Fruit fly (Drosophila melanogaster) whole organism, embryonic: ENCODE results near the gene CG10274.

ENCODE experiments used
- ATbp ChIP-seq: fragments of 200-800 bp; sonication (Bioruptor generic); optimal IDR thresholded peaks from 2 replicates; lab custom pipeline; 2017; ENCODE audit warnings: missing biosample characterization, mild to moderate bottlenecking, missing genetic modification characterization, missing genetic modification reagents
- Asciz ChIP-seq: fragments of 200-800 bp; sonication (Bioruptor generic); optimal IDR thresholded peaks from 2 replicates; lab custom pipeline; 2017; ENCODE audit warnings: missing biosample characterization, mild to moderate bottlenecking, missing genetic modification characterization, missing genetic modification reagents
- CG10209 ChIP-seq: fragments of 200-800 bp; sonication (Bioruptor generic); optimal IDR thresholded peaks from 3 replicates; lab custom pipeline; 2017; ENCODE audit warnings: missing biosample characterization, mild to moderate bottlenecking, missing genetic modification characterization, missing genetic modification reagents
- CG10462 ChIP-seq: fragments of 200-800 bp; sonication (Bioruptor generic); optimal IDR thresholded peaks from 2 replicates; lab custom pipeline; 2016; ENCODE audit warnings: missing biosample characterization, missing genetic modification characterization
- CG11093 ChIP-seq: fragments of 200-800 bp; sonication (Bioruptor generic); IDR thresholded peaks from 3 replicates; pipeline ENCODE4 v1.3.6; 2022; ENCODE audit warnings: missing biosample characterization, missing genetic modification characterization
- CG11247 ChIP-seq: fragments of 200-800 bp; sonication (Bioruptor generic); IDR thresholded peaks from 2 replicates; pipeline ENCODE4 v1.3.6; 2022; ENCODE audit warnings: missing biosample characterization, missing genetic modification characterization
- CG12391 ChIP-seq: fragments of 200-800 bp; sonication (Bioruptor generic); optimal IDR thresholded peaks from 3 replicates; lab custom pipeline; 2018; ENCODE audit warnings: missing biosample characterization, mild to moderate bottlenecking, missing genetic modification characterization, moderate library complexity
- CG12769 ChIP-seq: fragments of 200-800 bp; sonication (Bioruptor generic); optimal IDR thresholded peaks from 2 replicates; lab custom pipeline; 2019; ENCODE audit warnings: missing biosample characterization, mild to moderate bottlenecking, missing genetic modification characterization, moderate library complexity
- CG13287 ChIP-seq: fragments of 200-800 bp; sonication (Bioruptor generic); IDR thresholded peaks from 2 replicates; pipeline ENCODE4 v1.3.6; 2022; ENCODE audit warnings: missing biosample characterization, missing genetic modification characterization; ENCODE audit not compliant: partially characterized antibody
- CG17385 ChIP-seq: fragments of 200-800 bp; sonication (Bioruptor generic); optimal IDR thresholded peaks from 3 replicates; lab custom pipeline; 2018; ENCODE audit warnings: missing biosample characterization, mild to moderate bottlenecking, missing genetic modification characterization
- CG17802 ChIP-seq: fragments of 200-800 bp; sonication (Bioruptor generic); optimal IDR thresholded peaks from 2 replicates; lab custom pipeline; 2018; ENCODE audit warnings: missing biosample characterization, mild to moderate bottlenecking, missing genetic modification characterization, moderate library complexity
- CG1792 ChIP-seq: fragments of 200-800 bp; sonication (Bioruptor generic); optimal IDR thresholded peaks from 2 replicates; lab custom pipeline; 2016; ENCODE audit warnings: missing biosample characterization, missing genetic modification characterization
- CG2202 ChIP-seq: fragments of 200-800 bp; sonication (Bioruptor generic); optimal IDR thresholded peaks from 2 replicates; lab custom pipeline; 2018; ENCODE audit warnings: missing biosample characterization, mild to moderate bottlenecking, missing genetic modification characterization
- CG2875 ChIP-seq: fragments of 200-800 bp; sonication (Bioruptor generic); optimal IDR thresholded peaks from 2 replicates; lab custom pipeline; 2017; ENCODE audit warnings: missing biosample characterization, mild to moderate bottlenecking, missing genetic modification characterization, missing genetic modification reagents
- CG3065 ChIP-seq: fragments of 200-800 bp; sonication (Bioruptor generic); optimal IDR thresholded peaks from 2 replicates; lab custom pipeline; 2016; ENCODE audit warnings: missing biosample characterization, missing genetic modification characterization
- CG3407 ChIP-seq: fragments of 200-800 bp; sonication (Bioruptor generic); optimal IDR thresholded peaks from 2 replicates; lab custom pipeline; 2018; ENCODE audit warnings: missing biosample characterization, mild to moderate bottlenecking, missing genetic modification characterization
- CG4854 ChIP-seq: fragments of 200-800 bp; sonication (Bioruptor generic); optimal IDR thresholded peaks from 2 replicates; lab custom pipeline; 2016; ENCODE audit warnings: missing biosample characterization, missing genetic modification characterization, inconsistent platforms
- CG6272 ChIP-seq: fragments of 200-800 bp; sonication (Bioruptor generic); IDR thresholded peaks from 2 replicates; pipeline ENCODE4 v1.3.6; 2022; ENCODE audit warnings: missing biosample characterization, missing genetic modification characterization
- CG6791 ChIP-seq: fragments of 200-800 bp; sonication (Bioruptor generic); IDR thresholded peaks from 3 replicates; pipeline ENCODE4 v1.3.6; 2022; ENCODE audit warnings: missing biosample characterization, missing genetic modification characterization; ENCODE audit not compliant: partially characterized antibody
- CG6854 ChIP-seq: fragments of 200-800 bp; sonication (Bioruptor generic); optimal IDR thresholded peaks from 3 replicates; lab custom pipeline; 2017; ENCODE audit warnings: missing biosample characterization, mild to moderate bottlenecking, missing genetic modification characterization
- CG7963 ChIP-seq: fragments of 200-800 bp; sonication (Bioruptor generic); IDR thresholded peaks from 3 replicates; pipeline ENCODE4 v1.3.6; 2022; ENCODE audit warnings: missing biosample characterization, missing genetic modification characterization; ENCODE audit not compliant: partially characterized antibody
- CG8089 ChIP-seq: fragments of 200-800 bp; sonication (Bioruptor generic); optimal IDR thresholded peaks from 3 replicates; lab custom pipeline; 2016; ENCODE audit warnings: missing biosample characterization, missing genetic modification characterization
- CG8290 ChIP-seq, 3 experiments: fragments of 200-800 bp; sonication (Bioruptor generic); optimal IDR thresholded peaks; 2 replicates each; lab custom pipeline; 2016 to 2019; ENCODE audit warnings: missing biosample characterization in 3 of 3, missing genetic modification characterization in 3 of 3, mild to moderate bottlenecking in 2 of 3, moderate library complexity in 1 of 3
- CHES-1-like ChIP-seq: fragments of 200-800 bp; sonication (Bioruptor generic); optimal IDR thresholded peaks from 2 replicates; lab custom pipeline; 2016; ENCODE audit warnings: missing biosample characterization, missing genetic modification characterization
- CoRest ChIP-seq: fragments of 200-800 bp; sonication (Bioruptor generic); optimal IDR thresholded peaks from 3 replicates; lab custom pipeline; 2018; ENCODE audit warnings: missing biosample characterization, mild to moderate bottlenecking, missing genetic modification characterization, moderate library complexity
- Dll ChIP-seq: fragments of 200-800 bp; sonication (Bioruptor generic); IDR thresholded peaks from 4 replicates; pipeline ENCODE4 v1.3.6; 2022; ENCODE audit warnings: missing biosample characterization, missing genetic modification characterization; ENCODE audit not compliant: partially characterized antibody
- H2.0 ChIP-seq: fragments of 200-800 bp; sonication (Bioruptor generic); IDR thresholded peaks from 2 replicates; pipeline ENCODE4 v1.3.6; 2022; ENCODE audit warnings: missing biosample characterization, missing genetic modification characterization
- Hsf ChIP-seq: fragments of 200-800 bp; sonication (Bioruptor generic); optimal IDR thresholded peaks from 3 replicates; lab custom pipeline; 2016; ENCODE audit warnings: missing biosample characterization, missing genetic modification characterization
- Med ChIP-seq: fragments of 200-800 bp; sonication (Bioruptor generic); peaks from one replicate; lab custom pipeline; 2016; ENCODE audit warnings: missing biosample characterization, missing genetic modification characterization, mild to moderate bottlenecking, inconsistent platforms, moderate library complexity
- NC2β ChIP-seq: fragments of 200-800 bp; sonication (Bioruptor generic); optimal IDR thresholded peaks from 2 replicates; lab custom pipeline; 2016; ENCODE audit warnings: missing biosample characterization, missing genetic modification characterization
- Ssrp ChIP-seq: fragments of 200-800 bp; sonication (Bioruptor generic); optimal IDR thresholded peaks from 2 replicates; lab custom pipeline; 2018; ENCODE audit warnings: missing biosample characterization, mild to moderate bottlenecking, missing genetic modification characterization, moderate library complexity
- ac ChIP-seq: fragments of 200-800 bp; sonication (Bioruptor generic); optimal IDR thresholded peaks from 3 replicates; lab custom pipeline; 2017; ENCODE audit warnings: missing biosample characterization, mild to moderate bottlenecking, missing genetic modification characterization
- ara ChIP-seq: fragments of 200-800 bp; sonication (Bioruptor generic); IDR thresholded peaks from 2 replicates; pipeline ENCODE4 v1.3.6; 2022; ENCODE audit warnings: missing biosample characterization, missing genetic modification characterization
- ash1 ChIP-seq: fragments of 200-800 bp; sonication (Bioruptor generic); optimal IDR thresholded peaks from 2 replicates; lab custom pipeline; 2018; ENCODE audit warnings: missing biosample characterization, mild to moderate bottlenecking, missing genetic modification characterization
- cas ChIP-seq: fragments of 200-800 bp; sonication (Bioruptor generic); IDR thresholded peaks from 2 replicates; pipeline ENCODE4 v1.3.6; 2022; ENCODE audit warnings: missing biosample characterization, missing genetic modification characterization
- corto ChIP-seq: fragments of 200-800 bp; sonication (Bioruptor generic); optimal IDR thresholded peaks from 2 replicates; lab custom pipeline; 2016; ENCODE audit warnings: missing biosample characterization, mild to moderate bottlenecking, missing genetic modification characterization, moderate library complexity
- cwo ChIP-seq: fragments of 200-800 bp; sonication (Bioruptor generic); optimal IDR thresholded peaks from 3 replicates; lab custom pipeline; 2017; ENCODE audit warnings: missing biosample characterization, missing genetic modification characterization, mild to moderate bottlenecking, moderate library complexity, missing genetic modification reagents
- disco-r ChIP-seq: fragments of 200-800 bp; sonication (Bioruptor generic); optimal IDR thresholded peaks from 2 replicates; lab custom pipeline; 2016; ENCODE audit warnings: missing biosample characterization, missing genetic modification characterization
- dmrt11E ChIP-seq: fragments of 200-800 bp; sonication (Bioruptor generic); optimal IDR thresholded peaks from 3 replicates; lab custom pipeline; 2018; ENCODE audit warnings: missing biosample characterization, mild to moderate bottlenecking, missing genetic modification characterization, moderate library complexity
- klu ChIP-seq: fragments of 200-800 bp; sonication (Bioruptor generic); IDR thresholded peaks from 2 replicates; pipeline ENCODE4 v1.3.6; 2022; ENCODE audit warnings: missing biosample characterization, missing genetic modification characterization
- knrl ChIP-seq: fragments of 200-800 bp; sonication (Bioruptor generic); IDR thresholded peaks from 3 replicates; pipeline ENCODE4 v1.3.6; 2022; ENCODE audit warnings: missing biosample characterization, missing genetic modification characterization; ENCODE audit not compliant: partially characterized antibody
- mam ChIP-seq: fragments of 200-800 bp; sonication (Bioruptor generic); optimal IDR thresholded peaks from 3 replicates; lab custom pipeline; 2016; ENCODE audit warnings: missing biosample characterization, missing genetic modification characterization
- mirr ChIP-seq: fragments of 200-800 bp; sonication (Bioruptor generic); optimal IDR thresholded peaks from 3 replicates; lab custom pipeline; 2018; ENCODE audit warnings: missing biosample characterization, mild to moderate bottlenecking, missing genetic modification characterization
- nmo ChIP-seq: fragments of 200-800 bp; sonication (Bioruptor generic); optimal IDR thresholded peaks from 2 replicates; lab custom pipeline; 2018; ENCODE audit warnings: missing biosample characterization, mild to moderate bottlenecking, missing genetic modification characterization, moderate library complexity
- oc ChIP-seq: fragments of 200-800 bp; sonication (Bioruptor generic); optimal IDR thresholded peaks from 2 replicates; lab custom pipeline; 2018; ENCODE audit warnings: missing biosample characterization, mild to moderate bottlenecking, missing genetic modification characterization, moderate library complexity
- ranshi ChIP-seq: fragments of 200-800 bp; sonication (Bioruptor generic); IDR thresholded peaks from 2 replicates; pipeline ENCODE4 v1.3.6; 2022; ENCODE audit warnings: missing biosample characterization, missing genetic modification characterization
- sens-2 ChIP-seq: fragments of 200-800 bp; sonication (Bioruptor generic); IDR thresholded peaks from 2 replicates; pipeline ENCODE4 v1.3.6; 2022; ENCODE audit warnings: missing biosample characterization, missing genetic modification characterization
- stwl ChIP-seq: fragments of 200-800 bp; sonication (Bioruptor generic); optimal IDR thresholded peaks from 3 replicates; lab custom pipeline; 2018; ENCODE audit warnings: missing biosample characterization, mild to moderate bottlenecking, missing genetic modification characterization, moderate library complexity
- unpg ChIP-seq: fragments of 200-800 bp; sonication (Bioruptor generic); optimal IDR thresholded peaks from 3 replicates; lab custom pipeline; 2018; ENCODE audit warnings: missing biosample characterization, mild to moderate bottlenecking, missing genetic modification characterization, moderate library complexity

CG10274 gene

dm6 chr3L:6139924-6140574, 41.6 kb downstream of the CG10274 start, which contains the start of gene Cpr65Av (continued):
- TF ChIP-seq cas (GFP tag; lab: Robert Waterston, UW), result no peak
- TF ChIP-seq CG10462 (GFP tag; lab: Kevin White, UChicago), result no peak
- TF ChIP-seq CG12769, result no peak
- TF ChIP-seq knrl (GFP tag; lab: Robert Waterston, UW), result no peak
- TF ChIP-seq H2.0 (GFP tag; lab: Robert Waterston, UW), result no peak
- no peak for TF ChIP-seq Ssrp (tag; lab: Kevin White, UChicago)
- no peak for TF ChIP-seq ac (GFP tag; lab: Kevin White, UChicago)
- TF ChIP-seq nmo (GFP tag; lab: Kevin White, UChicago), result no peak
- peak; percentile 22 for TF ChIP-seq oc
- TF ChIP-seq CG8290 (GFP tag; optimal IDR thresholded peaks at IDR 0.05; lab: Kevin White, UChicago), result no peak
- peak in 1 of 2 experiments; percentile 40 for TF ChIP-seq CG8290 (tag; optimal IDR thresholded peaks at IDR 0.05; lab: Kevin White, UChicago)
- peak; percentile 10 for TF ChIP-seq CG10209 (GFP tag; lab: Kevin White, UChicago)
- TF ChIP-seq CG17385 (GFP tag; lab: Kevin White, UChicago), result peak; percentile 2
- TF ChIP-seq Asciz (GFP tag; lab: Kevin White, UChicago), result peak; percentile 33
- TF ChIP-seq CHES-1-like (GFP tag; lab: Kevin White, UChicago), result no peak
- peak; percentile 62 for TF ChIP-seq ATbp (GFP tag; lab: Kevin White, UChicago)
- TF ChIP-seq CG3065 (GFP tag; lab: Kevin White, UChicago), result no peak
- TF ChIP-seq ara (GFP tag; lab: Robert Waterston, UW), result no peak
- peak; percentile 28 for TF ChIP-seq mirr (GFP tag; lab: Kevin White, UChicago)
- TF ChIP-seq Hsf (GFP tag; lab: Kevin White, UChicago), result no peak
- no peak for TF ChIP-seq mam
- TF ChIP-seq corto (GFP tag; lab: Kevin White, UChicago), result no peak
- peak; percentile 26 for TF ChIP-seq CG3407 (GFP tag; lab: Kevin White, UChicago)
- peak; percentile 52 for TF ChIP-seq Med (GFP tag; lab: Kevin White, UChicago)
- no peak for TF ChIP-seq CG13287 (GFP tag; lab: Robert Waterston, UW)
- no peak for TF ChIP-seq CG2202 (tag; lab: Kevin White, UChicago)
- no peak for TF ChIP-seq CG7963
- no peak for TF ChIP-seq dmrt11E (tag; lab: Kevin White, UChicago)
- TF ChIP-seq ash1 (GFP tag; lab: Kevin White, UChicago), result no peak
- TF ChIP-seq CG6854, result no peak
- no peak for TF ChIP-seq cwo (GFP tag; lab: Kevin White, UChicago)
- TF ChIP-seq sens-2 (GFP tag; lab: Robert Waterston, UW), result no peak
- TF ChIP-seq disco-r (GFP tag; lab: Kevin White, UChicago), result no peak
- TF ChIP-seq CG11093 (GFP tag; lab: Robert Waterston, UW), result no peak
- peak; percentile 37 for TF ChIP-seq CG2875
- no peak for TF ChIP-seq CG4854 (GFP tag; lab: Kevin White, UChicago)
- TF ChIP-seq CG17802 (tag; lab: Kevin White, UChicago), result no peak
- TF ChIP-seq ranshi (GFP tag; lab: Robert Waterston, UW), result no peak
- TF ChIP-seq CG1792 (GFP tag; lab: Kevin White, UChicago), result no peak
- no peak for TF ChIP-seq CG6791 (GFP tag; lab: Robert Waterston, UW)
- peak; percentile 24 for TF ChIP-seq unpg (GFP tag; lab: Kevin White, UChicago)
- no peak for TF ChIP-seq CG8089
- no peak for TF ChIP-seq klu
- TF ChIP-seq CG6272 (GFP tag; lab: Robert Waterston, UW), result no peak
- no peak for TF ChIP-seq stwl
- peak; percentile 7 for TF ChIP-seq CoRest
- no peak for TF ChIP-seq NC2β (GFP tag; lab: Kevin White, UChicago)
- no peak for TF ChIP-seq Dll
- no peak for TF ChIP-seq CG12391 (tag; lab: Kevin White, UChicago)
- no peak for TF ChIP-seq CG11247 (GFP tag; lab: Robert Waterston, UW)
